Worm (Caenorhabditis elegans): Measurements from ENCODE around the gene fbxb-2.
"Not testable (repeated sequence)": the region's sequence is repeated elsewhere in the genome, so short reads cannot be mapped to it uniquely, and the experiment has no call there.

The fbxb-2 gene

ce11 chrV:19278488-19278887, 41.4 kb upstream of the fbxb-2 start:
- no peak for TF ChIP-seq rpc-1 (optimal IDR thresholded peaks at IDR 0.05)
- no peak for TF ChIP-seq rpc-1 (tag; optimal IDR thresholded peaks at IDR 0.05)
- no peak for TF ChIP-seq cebp-2 (GFP tag; IDR thresholded peaks at IDR 0.05)
- no peak for TF ChIP-seq Y79H2A.3 (GFP tag; conservative IDR thresholded peaks at IDR 0.05)
- no peak for TF ChIP-seq tbp1 (GFP tag; optimal IDR thresholded peaks at IDR 0.05)
- TF ChIP-seq athp-1 (tag; optimal IDR thresholded peaks at IDR 0.05), result no peak
- TF ChIP-seq egrh-3 (GFP tag; IDR thresholded peaks at IDR 0.05), result peak; percentile 23; the same call in 1 of the 2 replicates
- no peak for TF ChIP-seq F23B12.7 (tag; optimal IDR thresholded peaks at IDR 0.05; ENCODE audit: insufficient read depth)
- no peak for TF ChIP-seq snpc-1.1 (tag; optimal IDR thresholded peaks at IDR 0.05; ENCODE audit: insufficient read depth)
- peak; percentile 63; the same call in 1 of the 2 replicates for TF ChIP-seq zfh-2 (GFP tag; conservative IDR thresholded peaks at IDR 0.05)
- TF ChIP-seq ets-4 (GFP tag; optimal IDR thresholded peaks at IDR 0.05), result no peak
- TF ChIP-seq attf-3 (GFP tag; conservative IDR thresholded peaks at IDR 0.05), result no peak
- TF ChIP-seq zim-3 (tag; optimal IDR thresholded peaks at IDR 0.05), result no peak

DNA sequence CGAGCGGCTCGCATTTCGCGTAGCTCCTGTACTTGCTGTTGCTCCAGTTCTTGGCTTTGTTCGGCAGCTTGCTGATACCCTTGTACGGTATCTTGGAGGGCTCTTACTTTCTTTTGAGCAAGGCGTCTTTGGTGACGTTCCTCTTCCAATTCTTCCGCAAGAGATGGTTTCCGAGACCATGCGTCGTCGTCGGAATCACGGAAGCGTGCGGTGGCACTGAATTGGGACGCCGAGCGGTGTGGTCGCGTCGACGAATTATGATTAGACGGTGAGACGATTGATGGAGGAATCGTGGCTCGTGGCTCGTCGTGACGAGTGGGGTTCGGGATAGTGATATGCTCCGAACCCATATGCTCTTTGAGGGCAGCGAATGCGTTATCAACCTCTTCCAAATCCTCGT, 39.2 kb upstream of the fbxb-2 start:
- TF ChIP-seq Y95B8A.8 (GFP tag; IDR thresholded peaks at IDR 0.05) (no peak), nhr-120 (GFP tag; IDR thresholded peaks at IDR 0.05) (0 out of 2 replicates have a peak, but pooled peaks have one; percentile 58)

ce11 chrV:19264148-19264547, 27.0 kb upstream of the fbxb-2 start, which contains the start of gene F21D9.1:
F21D9.1 (plus strand) TSS chrV:19264448.
- TF ChIP-seq cebp-2 (GFP tag; IDR thresholded peaks at IDR 0.05); hlh-26 (GFP tag; conservative IDR thresholded peaks at IDR 0.05); egl-44 (GFP tag; IDR thresholded peaks at IDR 0.05): not testable (repeated sequence)

DNA sequence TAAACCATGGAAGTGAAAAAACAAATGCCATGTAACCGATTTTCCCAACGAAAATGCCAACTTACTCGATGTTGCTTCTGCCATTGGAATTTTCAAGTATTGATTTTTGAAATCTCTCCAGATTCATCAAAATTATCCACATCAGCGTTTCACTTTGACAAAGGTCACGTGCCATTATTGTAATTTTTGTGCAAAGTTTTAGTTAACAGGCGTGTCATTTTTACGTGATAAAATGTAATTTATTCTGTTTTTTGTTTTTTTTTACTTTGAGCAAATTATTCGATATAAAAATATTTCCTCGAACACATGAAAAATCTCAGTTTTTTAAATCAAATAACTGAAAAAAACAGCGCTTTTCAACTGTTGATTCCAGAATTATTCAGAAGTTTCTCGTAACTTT, 25.2 kb upstream of the fbxb-2 start, which contains the start of gene F21D9.2:
Gene F21D9.2 (minus strand): TSS at position 101 of the 400 bp plus-strand sequence.
- TF ChIP-seq ztf-3 (GFP tag; optimal IDR thresholded peaks at IDR 0.05) (no peak), F52B5.7 (tag; optimal IDR thresholded peaks at IDR 0.05) (no peak), nhr-27 (tag; optimal IDR thresholded peaks at IDR 0.05) (no peak), ceh-79 (tag; optimal IDR thresholded peaks at IDR 0.05) (no peak), mcd-1 (GFP tag; IDR thresholded peaks at IDR 0.05) (no peak), attf-6 (GFP tag; IDR thresholded peaks at IDR 0.05) (no peak), pbrm-1 (GFP tag; IDR thresholded peaks at IDR 0.05) (no peak), F57A8.1 (GFP tag; optimal IDR thresholded peaks at IDR 0.05) (no peak), ets-4 (GFP tag; optimal IDR thresholded peaks at IDR 0.05) (no peak), F10E7.11 (tag; optimal IDR thresholded peaks at IDR 0.05) (no peak)

ce11 chrV:19260686-19261085, 23.6 kb upstream of the fbxb-2 start:
- TF ChIP-seq mes-4 (tag; optimal IDR thresholded peaks at IDR 0.05) (no peak), zfh-2 (GFP tag; conservative IDR thresholded peaks at IDR 0.05) (peak; percentile 44)

ce11 chrV:19259403-19259802, 22.3 kb upstream of the fbxb-2 start:
- TF ChIP-seq ekl-4 (GFP tag; IDR thresholded peaks at IDR 0.05), result no peak
- TF ChIP-seq attf-5 (GFP tag; optimal IDR thresholded peaks at IDR 0.05), result no peak
- TF ChIP-seq ccch-3 (GFP tag; optimal IDR thresholded peaks at IDR 0.05), result no peak
- TF ChIP-seq snpc-1.1 (tag; optimal IDR thresholded peaks at IDR 0.05; ENCODE audit: insufficient read depth), result peak; percentile 55
- TF ChIP-seq snpc-4 (GFP tag; optimal IDR thresholded peaks at IDR 0.05), result no peak
- TF ChIP-seq snpc-4 (tag; optimal IDR thresholded peaks at IDR 0.05), result peak in 2 of 4 experiments; percentile 67 to 81
- TF ChIP-seq let-607 (tag; optimal IDR thresholded peaks at IDR 0.05), result no peak
- no peak for TF ChIP-seq lin-54 (GFP tag; optimal IDR thresholded peaks at IDR 0.05)
- TF ChIP-seq nhr-80 (tag; optimal IDR thresholded peaks at IDR 0.05), result no peak
- no peak for TF ChIP-seq nhr-179 (tag; optimal IDR thresholded peaks at IDR 0.05)

Data from whole organism, young adult.